Worm (Caenorhabditis elegans): Measurements from ENCODE around the gene gnrr-7.
A peak's percentile ranks its signal among the peaks of the same experiment; 100 is the strongest.
"Not testable (repeated sequence)": the region's sequence is repeated elsewhere in the genome, so short reads cannot be mapped to it uniquely, and the experiment has no call there.

Gene gnrr-7

DNA sequence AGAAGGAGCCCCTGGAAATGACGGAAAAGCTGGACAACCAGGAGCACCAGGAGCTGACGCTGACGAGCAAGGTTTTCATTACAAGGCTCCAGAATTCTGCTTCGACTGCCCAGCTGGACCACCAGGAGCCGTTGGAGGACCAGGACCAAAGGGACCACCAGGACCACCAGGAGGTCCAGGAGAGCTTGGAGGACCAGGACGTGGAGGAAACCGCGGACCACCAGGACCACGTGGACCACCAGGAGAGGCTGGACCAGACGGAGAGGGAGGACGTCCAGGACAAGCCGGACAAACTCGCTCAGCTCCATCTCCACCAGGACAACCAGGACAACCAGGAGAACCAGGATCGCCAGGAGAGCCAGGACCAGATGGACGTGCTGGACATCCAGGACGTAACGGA lies 14.2 kb downstream of the gnrr-7 start:
- peak; percentile 95 for TF ChIP-seq set-16 (GFP tag; IDR thresholded peaks at IDR 0.05)
- 0 out of 2 replicates have a peak, but pooled peaks have one; percentile 14 for TF ChIP-seq pha-4 (GFP tag; IDR thresholded peaks at IDR 0.05)
- TF ChIP-seq pha-4 (tag; optimal IDR thresholded peaks at IDR 0.05) = not testable (repeated sequence)
- TF ChIP-seq tag-97 (GFP tag; IDR thresholded peaks at IDR 0.05) = 0 out of 2 replicates have a peak, but pooled peaks have one; percentile 39
- 0 out of 2 replicates have a peak, but pooled peaks have one; percentile 17 for TF ChIP-seq lim-7 (GFP tag; IDR thresholded peaks at IDR 0.05)

ce11 chrX:11201165-11201564 lies 15.6 kb downstream of the gnrr-7 start, which contains the start of gene col-179:
col-179 (plus strand) TSS chrX:11201465.
- TF ChIP-seq egl-43 (GFP tag; IDR thresholded peaks at IDR 0.05) (no peak), zip-11 (GFP tag; IDR thresholded peaks at IDR 0.05) (no peak)

- TF ChIP-seq ctbp-1 (GFP tag; IDR thresholded peaks at IDR 0.05) (0 out of 2 replicates have a peak, but pooled peaks have one; percentile 9), set-16 (GFP tag; IDR thresholded peaks at IDR 0.05) (peak; percentile 95), tag-97 (GFP tag; IDR thresholded peaks at IDR 0.05) (0 out of 2 replicates have a peak, but pooled peaks have one; percentile 61)
Observed at ce11 chrX:11201915-11202314, 16.3 kb downstream of the gnrr-7 start.

- TF ChIP-seq dmd-6 (GFP tag; IDR thresholded peaks at IDR 0.05) = peak; percentile 19; the same call in 1 of the 2 replicates
- TF ChIP-seq daf-16 (GFP tag; optimal IDR thresholded peaks at IDR 0.05) = no peak
- TF ChIP-seq daf-16 (tag; optimal IDR thresholded peaks at IDR 0.05) = peak; percentile 72
- no peak for TF ChIP-seq skn-1 (tag; optimal IDR thresholded peaks at IDR 0.05)
- TF ChIP-seq pha-4 (GFP tag; IDR thresholded peaks at IDR 0.05) = no peak
- TF ChIP-seq pha-4 (tag; optimal IDR thresholded peaks at IDR 0.05) = no peak
- no peak for TF ChIP-seq zfp-2 (tag; optimal IDR thresholded peaks at IDR 0.05)
- peak; percentile 64 for TF ChIP-seq dve-1 (tag; optimal IDR thresholded peaks at IDR 0.05; ENCODE audit: insufficient read depth)
- TF ChIP-seq lsy-2 (tag; optimal IDR thresholded peaks at IDR 0.05) = no peak
- TF ChIP-seq F26F4.8 (GFP tag; conservative IDR thresholded peaks at IDR 0.05) = no peak
- no peak for TF ChIP-seq mes-2 (tag; optimal IDR thresholded peaks at IDR 0.05; ENCODE audit: poor library complexity, severe bottlenecking)
- no peak for TF ChIP-seq fos-1 (tag; optimal IDR thresholded peaks at IDR 0.05)
- no peak for TF ChIP-seq madf-5 (GFP tag; IDR thresholded peaks at IDR 0.05)
- TF ChIP-seq hlh-11 (tag; optimal IDR thresholded peaks at IDR 0.05) = peak; percentile 14
- TF ChIP-seq php-3 (GFP tag; IDR thresholded peaks at IDR 0.05) = 0 out of 2 replicates have a peak, but pooled peaks have one; percentile 35
- no peak for TF ChIP-seq daf-12 (tag; optimal IDR thresholded peaks at IDR 0.05)
- peak; percentile 82 for TF ChIP-seq nhr-28 (tag; optimal IDR thresholded peaks at IDR 0.05)
- TF ChIP-seq ctbp-1 (GFP tag; IDR thresholded peaks at IDR 0.05) = no peak
- no peak for TF ChIP-seq ztf-11 (tag; optimal IDR thresholded peaks at IDR 0.05)
- no peak for TF ChIP-seq duxl-1 (tag; optimal IDR thresholded peaks at IDR 0.05; ENCODE audit: poor library complexity)
- peak; percentile 12 for TF ChIP-seq nhr-77 (tag; optimal IDR thresholded peaks at IDR 0.05)
Observed at ce11 chrX:11203773-11204172, 18.2 kb downstream of the gnrr-7 start, which contains the start of gene C34F6.11. C34F6.11 (minus strand) TSS chrX:11203932.

DNA sequence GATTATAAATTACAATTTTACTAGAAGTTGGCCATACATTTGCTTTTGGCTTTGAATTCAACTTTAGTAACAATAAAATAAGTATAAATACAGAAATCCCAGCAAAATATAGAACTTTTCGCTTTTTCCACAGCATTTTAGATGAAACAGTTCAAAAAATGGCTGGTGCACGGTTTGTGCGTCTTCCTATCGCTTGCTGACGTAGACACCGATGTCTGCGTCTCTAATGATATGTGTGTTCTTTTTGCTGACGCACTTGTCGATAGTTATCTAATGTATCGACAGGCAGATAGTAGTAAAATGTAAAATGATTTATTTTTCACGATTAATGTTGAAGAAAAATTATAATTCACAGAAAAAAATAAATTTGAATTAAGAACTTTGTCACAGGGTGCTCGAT lies 21.4 kb downstream of the gnrr-7 start, which contains the start of gene hst-2:
Gene hst-2, minus strand, starts transcription at position 203 of the 400 bp plus-strand sequence.
- TF ChIP-seq ceh-32 (tag; optimal IDR thresholded peaks at IDR 0.05; ENCODE audit: poor library complexity) = peak; percentile 43
- TF ChIP-seq ceh-28 (tag; optimal IDR thresholded peaks at IDR 0.05) = no peak
- TF ChIP-seq daf-8 (GFP tag; IDR thresholded peaks at IDR 0.05) = no peak
- TF ChIP-seq F49E8.2 (tag; optimal IDR thresholded peaks at IDR 0.05; ENCODE audit: borderline replicate concordance) = no peak
- peak in 1 of 2 experiments; percentile 38 for TF ChIP-seq mdl-1 (tag; optimal IDR thresholded peaks at IDR 0.05)
- TF ChIP-seq ceh-20 (GFP tag; IDR thresholded peaks at IDR 0.05) = peak; percentile 86
- TF ChIP-seq zip-2 (tag; optimal IDR thresholded peaks at IDR 0.05) = peak; percentile 8
- TF ChIP-seq dpl-1 (GFP tag; optimal IDR thresholded peaks at IDR 0.05) = peak; percentile 76
- TF ChIP-seq ces-1 (GFP tag; optimal IDR thresholded peaks at IDR 0.05) = peak; percentile 9
- TF ChIP-seq unc-62 (GFP tag; optimal IDR thresholded peaks at IDR 0.05 in 1 of 2) = peak in 1 of 2 experiments; percentile 98
- TF ChIP-seq unc-62 (tag; optimal IDR thresholded peaks at IDR 0.05) = no peak
- TF ChIP-seq ztf-7 (tag; optimal IDR thresholded peaks at IDR 0.05) = peak; percentile 79
- TF ChIP-seq tra-1 (GFP tag; IDR thresholded peaks at IDR 0.05) = peak; percentile 80; the same call in 1 of the 2 replicates
- no peak for TF ChIP-seq lin-1 (GFP tag; IDR thresholded peaks at IDR 0.05)
- peak; percentile 76 for TF ChIP-seq hlh-30 (tag; optimal IDR thresholded peaks at IDR 0.05; ENCODE audit: insufficient read depth)
- no peak for TF ChIP-seq D1046.2 (GFP tag; IDR thresholded peaks at IDR 0.05)
- TF ChIP-seq pqm-1 (tag; optimal IDR thresholded peaks at IDR 0.05) = no peak
- peak; percentile 98 for TF ChIP-seq aha-1 (tag)
- TF ChIP-seq Y75B8A.6 (GFP tag; IDR thresholded peaks at IDR 0.05) = no peak

All from whole organism, L4 larva.